Worm (Caenorhabditis elegans): ENCODE results near the gene Y116A8C.20.

DNA sequence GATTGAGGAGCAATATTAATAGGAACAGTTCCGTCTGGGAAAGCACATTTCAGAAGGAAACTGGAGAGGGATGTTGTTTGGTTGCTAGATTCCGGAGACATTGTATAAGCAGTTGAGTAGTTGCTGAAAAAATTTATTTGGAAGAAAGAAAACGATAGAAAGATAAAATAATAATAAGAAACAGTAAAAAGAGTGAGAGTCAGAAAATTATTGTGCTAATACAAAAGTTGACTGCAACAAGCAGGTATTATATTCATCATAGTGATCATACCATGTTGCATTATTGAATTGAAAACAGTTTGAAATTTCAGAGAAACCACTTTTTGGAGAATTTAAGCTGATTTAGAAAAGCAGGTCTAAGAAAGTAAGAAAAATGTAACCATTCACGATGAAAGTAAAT is 1.2 kb upstream of the Y116A8C.20 start, which contains the start of gene Y116A8C.19:
- no peak for TF ChIP-seq W03F9.2 (tag; optimal IDR thresholded peaks at IDR 0.05)
- no peak for TF ChIP-seq dao-5 (tag; optimal IDR thresholded peaks at IDR 0.05)
- no peak for TF ChIP-seq him-1 (tag; optimal IDR thresholded peaks at IDR 0.05)

All from whole organism, L4/young adult.